Fruit fly (Drosophila melanogaster) whole organism, embryonic: ENCODE results near the gene Best4.

ENCODE experiments used
- Ada2b ChIP-seq: fragments of 200-800 bp; sonication (Bioruptor generic); IDR thresholded peaks from 2 replicates; pipeline ENCODE4 v1.3.6; 2022; ENCODE audit warnings: missing biosample characterization, missing genetic modification characterization
- CG10267 ChIP-seq: fragments of 200-800 bp; sonication (Bioruptor generic); optimal IDR thresholded peaks from 2 replicates; lab custom pipeline; 2018; ENCODE audit warnings: missing biosample characterization, mild to moderate bottlenecking, missing genetic modification characterization, moderate library complexity
- CG11504 ChIP-seq: fragments of 200-800 bp; sonication (Bioruptor generic); optimal IDR thresholded peaks from 3 replicates; lab custom pipeline; 2019; ENCODE audit warnings: missing biosample characterization, mild to moderate bottlenecking, missing genetic modification characterization, moderate library complexity
- CG11696 ChIP-seq: fragments of 200-800 bp; sonication (Bioruptor generic); IDR thresholded peaks from 2 replicates; pipeline ENCODE4 v1.3.6; 2022; ENCODE audit warnings: missing biosample characterization, missing genetic modification characterization
- CG12942 ChIP-seq: fragments of 200-800 bp; sonication (Bioruptor generic); optimal IDR thresholded peaks from 3 replicates; lab custom pipeline; 2016; ENCODE audit warnings: missing biosample characterization, missing genetic modification characterization
- CG16813 ChIP-seq: fragments of 200-800 bp; sonication (Bioruptor generic); IDR thresholded peaks from 3 replicates; pipeline ENCODE4 v1.3.6; 2022; ENCODE audit warnings: missing biosample characterization, missing genetic modification characterization; ENCODE audit not compliant: partially characterized antibody
- CG17361 ChIP-seq: fragments of 200-800 bp; sonication (Bioruptor generic); IDR thresholded peaks from 3 replicates; pipeline ENCODE4 v1.3.6; 2022; ENCODE audit warnings: missing biosample characterization, missing genetic modification characterization
- CG17829 ChIP-seq: fragments of 200-800 bp; optimal IDR thresholded peaks from 2 replicates; lab custom pipeline; 2019; ENCODE audit warnings: missing biosample characterization, mild to moderate bottlenecking, missing genetic modification characterization, moderate library complexity
- CG18262 ChIP-seq: fragments of 200-800 bp; optimal IDR thresholded peaks from 3 replicates; lab custom pipeline; 2019; ENCODE audit warnings: missing biosample characterization, mild to moderate bottlenecking, missing genetic modification characterization, moderate library complexity
- CG18764 ChIP-seq: fragments of 200-800 bp; sonication (Bioruptor generic); optimal IDR thresholded peaks from 3 replicates; lab custom pipeline; 2016; ENCODE audit warnings: missing biosample characterization, missing genetic modification characterization
- CG2199 ChIP-seq: fragments of 200-800 bp; sonication (Bioruptor generic); IDR thresholded peaks from 3 replicates; pipeline ENCODE4 v1.3.6; 2022; ENCODE audit warnings: missing biosample characterization, missing genetic modification characterization
- CG31388 ChIP-seq: fragments of 200-800 bp; sonication (Bioruptor generic); optimal IDR thresholded peaks from 2 replicates; lab custom pipeline; 2016; ENCODE audit warnings: missing biosample characterization, missing genetic modification characterization
- CG33557 ChIP-seq: fragments of 200-800 bp; sonication (Bioruptor generic); optimal IDR thresholded peaks from 2 replicates; lab custom pipeline; 2019; ENCODE audit warnings: missing biosample characterization, mild to moderate bottlenecking, missing genetic modification characterization, moderate library complexity
- CG5180 ChIP-seq: fragments of 200-800 bp; sonication (Bioruptor generic); optimal IDR thresholded peaks from 3 replicates; lab custom pipeline; 2017; ENCODE audit warnings: missing biosample characterization, missing genetic modification characterization, mild to moderate bottlenecking, moderate library complexity, missing genetic modification reagents
- CG6654 ChIP-seq: fragments of 200-800 bp; sonication (Bioruptor generic); optimal IDR thresholded peaks from 2 replicates; lab custom pipeline; 2017; ENCODE audit warnings: missing biosample characterization, mild to moderate bottlenecking, missing genetic modification characterization
- CG6683 ChIP-seq: fragments of 200-800 bp; sonication (Bioruptor generic); optimal IDR thresholded peaks from 2 replicates; lab custom pipeline; 2017; ENCODE audit warnings: missing biosample characterization, mild to moderate bottlenecking, missing genetic modification characterization, missing genetic modification reagents
- CG7839 ChIP-seq: fragments of 200-800 bp; sonication (Bioruptor generic); optimal IDR thresholded peaks from 3 replicates; lab custom pipeline; 2018; ENCODE audit warnings: missing biosample characterization, mild to moderate bottlenecking, missing genetic modification characterization, moderate library complexity
- CG9876 ChIP-seq: fragments of 200-800 bp; sonication (Bioruptor generic); optimal IDR thresholded peaks from 2 replicates; lab custom pipeline; 2016; ENCODE audit warnings: missing biosample characterization, missing genetic modification characterization
- Deaf1 ChIP-seq: fragments of 200-800 bp; optimal IDR thresholded peaks from 3 replicates; lab custom pipeline; 2019; ENCODE audit warnings: missing biosample characterization, mild to moderate bottlenecking, missing genetic modification characterization, moderate library complexity
- Ets65A ChIP-seq: fragments of 200-800 bp; sonication (Bioruptor generic); peaks from one replicate; lab custom pipeline; 2016; ENCODE audit warnings: missing biosample characterization, missing genetic modification characterization
- GATAe ChIP-seq: fragments of 200-800 bp; sonication (Bioruptor generic); conservative IDR thresholded peaks from 2 replicates; pipeline ENCODE4 v1.3.6; 2022; ENCODE audit warnings: missing biosample characterization, missing genetic modification characterization
- MTF-1 ChIP-seq: fragments of 200-800 bp; sonication (Bioruptor generic); optimal IDR thresholded peaks from 2 replicates; lab custom pipeline; 2018; ENCODE audit warnings: missing biosample characterization, mild to moderate bottlenecking, missing genetic modification characterization, borderline replicate concordance
- Rfx ChIP-seq: fragments of 200-800 bp; sonication (Bioruptor generic); IDR thresholded peaks from 2 replicates; pipeline ENCODE4 v1.3.6; 2022; ENCODE audit warnings: missing biosample characterization, missing genetic modification characterization
- Ssrp ChIP-seq: fragments of 200-800 bp; sonication (Bioruptor generic); optimal IDR thresholded peaks from 2 replicates; lab custom pipeline; 2018; ENCODE audit warnings: missing biosample characterization, mild to moderate bottlenecking, missing genetic modification characterization, moderate library complexity
- br ChIP-seq: fragments of >200 bp; optimal IDR thresholded peaks from 2 replicates; lab custom pipeline; 2017
- chn ChIP-seq: fragments of 200-800 bp; sonication (Bioruptor generic); optimal IDR thresholded peaks from 2 replicates; lab custom pipeline; 2016; ENCODE audit warnings: missing biosample characterization, missing genetic modification characterization
- crol ChIP-seq: fragments of 200-800 bp; sonication (Bioruptor generic); IDR thresholded peaks from 2 replicates; pipeline ENCODE4 v1.3.6; 2022; ENCODE audit warnings: missing biosample characterization, missing genetic modification characterization
- dmrt99B ChIP-seq: fragments of 200-800 bp; sonication (Bioruptor generic); optimal IDR thresholded peaks from 2 replicates; lab custom pipeline; 2018; ENCODE audit warnings: missing biosample characterization, mild to moderate bottlenecking, missing genetic modification characterization, moderate library complexity
- emc ChIP-seq: fragments of 200-800 bp; sonication (Bioruptor generic); optimal IDR thresholded peaks from 2 replicates; lab custom pipeline; 2016; ENCODE audit warnings: missing biosample characterization, missing genetic modification characterization
- eve ChIP-seq, 2 experiments: fragments of >200 bp; optimal IDR thresholded peaks; 2 replicates each; lab custom pipeline; 2017; ENCODE audit warnings: missing biosample characterization in 2 of 2, missing genetic modification characterization in 2 of 2
- ftz-f1 ChIP-seq: fragments of 200-800 bp; sonication (Bioruptor generic); optimal IDR thresholded peaks from 2 replicates; lab custom pipeline; 2016; ENCODE audit warnings: missing biosample characterization, missing genetic modification characterization
- grau ChIP-seq: fragments of 200-800 bp; optimal IDR thresholded peaks from 3 replicates; lab custom pipeline; 2019; ENCODE audit warnings: missing biosample characterization, mild to moderate bottlenecking, missing genetic modification characterization, moderate library complexity
- gt ChIP-seq: fragments of 200-800 bp; sonication (Bioruptor generic); IDR thresholded peaks from 2 replicates; pipeline ENCODE4 v1.3.6; 2022; ENCODE audit warnings: missing biosample characterization, missing genetic modification characterization
- ham ChIP-seq: fragments of 200-800 bp; sonication (Bioruptor generic); IDR thresholded peaks from 2 replicates; pipeline ENCODE4 v1.3.6; 2022; ENCODE audit warnings: missing biosample characterization, missing genetic modification characterization
- knrl ChIP-seq: fragments of 200-800 bp; sonication (Bioruptor generic); IDR thresholded peaks from 3 replicates; pipeline ENCODE4 v1.3.6; 2022; ENCODE audit warnings: missing biosample characterization, missing genetic modification characterization; ENCODE audit not compliant: partially characterized antibody
- luna ChIP-seq: fragments of 200-800 bp; sonication (Bioruptor generic); optimal IDR thresholded peaks from 2 replicates; lab custom pipeline; 2016; ENCODE audit warnings: missing biosample characterization, missing genetic modification characterization
- nom ChIP-seq: fragments of 200-800 bp; sonication (Bioruptor generic); optimal IDR thresholded peaks from 2 replicates; lab custom pipeline; 2017; ENCODE audit warnings: missing biosample characterization, missing genetic modification characterization, mild to moderate bottlenecking, moderate library complexity, missing genetic modification reagents
- otp ChIP-seq: fragments of 200-800 bp; sonication (Bioruptor generic); IDR thresholded peaks from 3 replicates; pipeline ENCODE4, ENCODE4 v1.3.6; 2022; ENCODE audit warnings: missing biosample characterization, missing genetic modification characterization
- phol ChIP-seq: fragments of 200-800 bp; sonication (Bioruptor generic); optimal IDR thresholded peaks from 3 replicates; lab custom pipeline; 2018; ENCODE audit warnings: missing biosample characterization, mild to moderate bottlenecking, missing genetic modification characterization, moderate library complexity
- prd ChIP-seq, 3 experiments: fragments of >200 bp in 2 of 3; fragments of 200-800 bp in 1 of 3; sonication (Bioruptor generic) in 1 of 3; optimal IDR thresholded peaks in 2 of 3; IDR thresholded peaks in 1 of 3; 2 replicates in 2 of 3; 3 replicates in 1 of 3; pipeline versions ENCODE4 v1.3.6 to Lab custom; 2017 to 2022; ENCODE audit warnings: missing biosample characterization in 1 of 3, missing genetic modification characterization in 1 of 3
- sd ChIP-seq: fragments of 200-800 bp; sonication (Bioruptor generic); optimal IDR thresholded peaks from 3 replicates; lab custom pipeline; 2018; ENCODE audit warnings: missing biosample characterization, mild to moderate bottlenecking, missing genetic modification characterization, moderate library complexity
- sisA ChIP-seq: fragments of 200-800 bp; sonication (Bioruptor generic); IDR thresholded peaks from 2 replicates; pipeline ENCODE4 v1.3.6; 2022; ENCODE audit warnings: missing biosample characterization, missing genetic modification characterization
- slbo ChIP-seq: fragments of 200-800 bp; sonication (Bioruptor generic); IDR thresholded peaks from 2 replicates; pipeline ENCODE4 v1.3.6; 2022; ENCODE audit warnings: missing biosample characterization, missing genetic modification characterization
- sr ChIP-seq: fragments of 200-800 bp; sonication (Bioruptor generic); IDR thresholded peaks from 3 replicates; pipeline ENCODE4 v1.3.6; 2022; ENCODE audit warnings: missing biosample characterization, missing genetic modification characterization
- ttk ChIP-seq: fragments of 200-800 bp; sonication (Bioruptor generic); IDR thresholded peaks from 2 replicates; pipeline ENCODE4 v2.1.2; 2022; ENCODE audit warnings: missing biosample characterization, missing genetic modification characterization
- wor ChIP-seq: fragments of 200-800 bp; sonication (Bioruptor generic); IDR thresholded peaks from 2 replicates; pipeline ENCODE4 v1.3.6; 2022; ENCODE audit warnings: missing biosample characterization, missing genetic modification characterization

Best4 gene

dm6 chr3L:15305036-15305613, 6.4 kb downstream of the Best4 start (continued):
- no peak for TF ChIP-seq prd (optimal IDR thresholded peaks at IDR 0.05; lab: Kevin White, UChicago)
- TF ChIP-seq prd (GFP tag; IDR thresholded peaks at IDR 0.05; lab: Robert Waterston, UW) = peak; percentile 4; the same call in 1 of the 3 replicates
- no peak for TF ChIP-seq CG5180 (GFP tag; lab: Kevin White, UChicago)
- no peak for TF ChIP-seq otp (GFP tag; lab: Robert Waterston, UW)
- peak; percentile 31 for TF ChIP-seq GATAe (GFP tag; lab: Robert Waterston, UW)
- TF ChIP-seq Rfx (GFP tag; lab: Robert Waterston, UW) = 0 out of 2 replicates have a peak, but pooled peaks have one; percentile 4
- peak; percentile 12 for TF ChIP-seq sd (tag; lab: Kevin White, UChicago)
- no peak for TF ChIP-seq CG6683 (GFP tag; lab: Kevin White, UChicago)
- peak; percentile 9 for TF ChIP-seq CG7839 (tag; lab: Kevin White, UChicago)
- TF ChIP-seq CG11696 (GFP tag; lab: Robert Waterston, UW) = 0 out of 2 replicates have a peak, but pooled peaks have one; percentile 27
- peak; percentile 51 for TF ChIP-seq CG18262 (tag; lab: Kevin White, UChicago)
- peak; percentile 54; the same call in 1 of the 3 replicates for TF ChIP-seq CG17361
- TF ChIP-seq ftz-f1 (GFP tag; lab: Kevin White, UChicago) = no peak
- peak; percentile 10 for TF ChIP-seq phol (tag; lab: Kevin White, UChicago)
- TF ChIP-seq CG12942 (GFP tag; lab: Kevin White, UChicago) = no peak
- TF ChIP-seq CG17829 = peak; percentile 7
- 0 out of 3 replicates have a peak, but pooled peaks have one; percentile 19 for TF ChIP-seq CG2199
- no peak for TF ChIP-seq luna (GFP tag; lab: Kevin White, UChicago)
- TF ChIP-seq Ets65A (GFP tag; lab: Kevin White, UChicago) = peak; percentile 46
- peak; percentile 31 for TF ChIP-seq CG11504
- peak; percentile 40; the same call in 1 of the 2 replicates for TF ChIP-seq crol (GFP tag; lab: Robert Waterston, UW)
- peak; percentile 48 for TF ChIP-seq slbo
- no peak for TF ChIP-seq CG31388 (GFP tag; lab: Kevin White, UChicago)
- TF ChIP-seq CG6654 (GFP tag; lab: Kevin White, UChicago) = no peak
- TF ChIP-seq dmrt99B = no peak
- peak; percentile 12; the same call in 1 of the 2 replicates for TF ChIP-seq sisA
- TF ChIP-seq MTF-1 (GFP tag; lab: Kevin White, UChicago) = no peak
- peak; percentile 11 for TF ChIP-seq CG10267
- TF ChIP-seq Deaf1 (tag; lab: Kevin White, UChicago) = peak; percentile 72
- TF ChIP-seq Ssrp (tag; lab: Kevin White, UChicago) = no peak
- no peak for TF ChIP-seq Ada2b (GFP tag; lab: Robert Waterston, UW)

dm6 chr3L:15306447-15306846, 7.7 kb downstream of the Best4 start:
- TF ChIP-seq CG33557 (GFP tag; lab: Kevin White, UChicago) = no peak
- TF ChIP-seq ttk = no peak
- no peak for TF ChIP-seq eve (GFP tag; optimal IDR thresholded peaks at IDR 0.05; lab: Kevin White, UChicago)
- no peak for TF ChIP-seq knrl

- TF ChIP-seq CG16813 (GFP tag; lab: Robert Waterston, UW) (no peak), br (lab: Kevin White, UChicago) (no peak), CG17829 (peak; percentile 86), gt (no peak), ham (GFP tag; lab: Robert Waterston, UW) (no peak), nom (GFP tag; lab: Kevin White, UChicago) (no peak), CG18764 (GFP tag; lab: Kevin White, UChicago) (peak; percentile 33), wor (GFP tag; lab: Robert Waterston, UW) (peak; percentile 30; the same call in 1 of the 2 replicates), CG9876 (GFP tag; lab: Kevin White, UChicago) (no peak), grau (tag; lab: Kevin White, UChicago) (peak; percentile 69), sr (GFP tag; lab: Robert Waterston, UW) (no peak), emc (GFP tag; lab: Kevin White, UChicago) (no peak), chn (GFP tag; lab: Kevin White, UChicago) (no peak), otp (GFP tag; lab: Robert Waterston, UW) (0 out of 3 replicates have a peak, but pooled peaks have one; percentile 23)
These were observed 13.0 kb downstream of the Best4 start for dm6 chr3L:15311457-15312368.
